Worm (Caenorhabditis elegans) whole organism, midembryonic: ENCODE results near the gene pals-30.

Source experiments
- flt-1 ChIP-seq: fragments of 200-800 bp; sonication (Bioruptor generic); IDR thresholded peaks from 2 replicates; pipeline ENCODE4 v1.3.6; 2022; ENCODE audit warnings: missing genetic modification characterization, missing compliant biosample characterization
- klf-2 ChIP-seq: fragments of 200-800 bp; sonication (Bioruptor generic); conservative IDR thresholded peaks from 2 replicates; pipeline ENCODE4 v1.3.6; 2022; ENCODE audit warnings: missing genetic modification reagents, missing genetic modification characterization, missing compliant biosample characterization
- med-1 ChIP-seq: sonication (generic microtip); optimal IDR thresholded peaks from 2 replicates; lab custom pipeline; 2017; ENCODE audit warnings: missing genetic modification characterization, mild to moderate bottlenecking, missing compliant biosample characterization, antibody characterized with exemption, missing genetic modification reagents; ENCODE audit not compliant: insufficient read depth
- ref-1 ChIP-seq: fragments of 200-800 bp; sonication (Bioruptor generic); conservative IDR thresholded peaks from 2 replicates; pipeline ENCODE4 v1.3.6; 2022; ENCODE audit warnings: missing genetic modification reagents, missing genetic modification characterization, missing compliant biosample characterization
- ztf-29 ChIP-seq: fragments of 200-800 bp; sonication (Bioruptor generic); IDR thresholded peaks from 2 replicates; pipeline ENCODE4 v1.3.6; 2022; ENCODE audit warnings: missing genetic modification reagents, missing genetic modification characterization, missing compliant biosample characterization

DNA sequence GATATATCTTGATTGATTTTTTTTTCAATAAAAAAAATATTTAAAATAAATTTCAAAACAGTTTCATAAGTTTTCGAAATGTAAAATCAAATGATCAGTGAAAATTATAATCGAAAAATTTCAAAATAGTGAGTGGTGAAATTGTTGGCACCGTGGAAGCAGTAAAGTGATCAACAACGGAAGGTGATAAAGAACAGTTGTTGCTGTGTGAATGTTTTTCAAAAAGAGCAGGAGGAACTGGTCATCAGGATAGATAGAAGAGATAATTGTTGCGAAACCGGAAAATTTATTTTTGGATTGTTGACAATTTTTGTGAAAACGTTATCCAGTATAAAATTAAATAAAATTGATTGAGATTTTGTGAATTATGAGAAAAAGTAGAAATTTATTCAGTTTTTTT, 45.7 kb downstream of the pals-30 start:
- no peak for TF ChIP-seq flt-1 (GFP tag; lab: Robert Waterston, UW)
- no peak for TF ChIP-seq ztf-29
- TF ChIP-seq med-1 (GFP tag; lab: Kevin White, UChicago) = no peak
- TF ChIP-seq klf-2 (GFP tag; lab: Robert Waterston, UW) = no peak
- no peak for TF ChIP-seq ref-1 (GFP tag; lab: Robert Waterston, UW)
